Worm (Caenorhabditis elegans): ENCODE results near the gene orc-1.
A peak's percentile ranks its signal among the peaks of the same experiment; 100 is the strongest.

orc-1 gene

DNA sequence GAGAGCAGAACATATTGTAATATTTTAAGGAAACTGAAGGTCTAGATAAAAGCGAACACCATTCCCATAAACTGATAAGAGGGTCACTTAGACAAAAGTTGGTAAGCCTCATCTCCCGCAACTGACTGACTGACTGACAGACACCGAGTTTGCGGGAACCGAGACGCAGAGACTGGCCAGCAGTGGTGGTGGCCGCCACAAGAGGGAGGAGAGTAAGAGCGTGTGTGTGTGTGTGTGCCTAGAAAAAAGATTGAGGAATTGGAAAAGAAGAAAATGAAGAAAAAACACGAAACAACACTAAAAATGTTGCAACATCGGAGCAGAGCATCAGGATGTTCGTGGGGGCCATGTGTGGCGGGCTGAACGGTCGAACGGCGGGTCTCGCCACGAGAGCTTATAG is 8.4 kb upstream of the orc-1 start:
- TF ChIP-seq aly-2 (tag; optimal IDR thresholded peaks at IDR 0.05) (no peak), tbx-2 (tag; optimal IDR thresholded peaks at IDR 0.05) (no peak), nfya-1 (tag; optimal IDR thresholded peaks at IDR 0.05; ENCODE audit: insufficient read depth) (peak; percentile 44), lin-15B (tag; optimal IDR thresholded peaks at IDR 0.05) (peak; percentile 27), pha-4 (tag; optimal IDR thresholded peaks at IDR 0.05) (peak; percentile 47), lin-39 (tag; optimal IDR thresholded peaks at IDR 0.05) (peak; percentile 80)

DNA sequence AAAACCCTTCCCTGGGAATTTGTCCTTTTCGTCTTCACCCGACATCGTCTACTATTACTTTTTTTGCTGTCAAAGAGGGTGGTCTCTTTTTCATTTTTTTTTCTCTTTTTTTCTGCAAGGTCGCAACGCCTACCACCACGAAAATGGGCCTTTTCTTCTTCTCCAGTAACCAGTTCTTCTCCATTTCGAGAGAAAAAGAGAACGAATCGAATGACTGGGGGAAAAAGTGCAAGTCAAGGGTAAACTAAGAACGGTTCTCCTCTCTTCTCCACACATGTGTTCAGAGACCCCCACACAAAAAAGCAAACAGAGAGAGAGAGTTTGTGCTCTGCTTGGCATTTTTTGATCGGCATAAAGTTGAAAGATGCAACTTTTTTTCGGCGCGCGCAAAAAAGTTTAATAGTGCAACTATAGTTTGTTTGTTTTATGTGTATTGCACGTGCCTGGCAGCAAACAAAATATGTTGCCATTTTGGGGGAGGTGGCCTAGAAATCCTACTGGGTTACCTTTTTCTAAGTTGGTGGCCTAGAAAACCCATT is 6.4 kb upstream of the orc-1 start:
- TF ChIP-seq nfya-1 (tag; optimal IDR thresholded peaks at IDR 0.05; ENCODE audit: insufficient read depth): peak; percentile 6
- no peak for TF ChIP-seq ceh-16 (tag; optimal IDR thresholded peaks at IDR 0.05)
- TF ChIP-seq tbx-2 (tag; optimal IDR thresholded peaks at IDR 0.05): no peak
- TF ChIP-seq pqm-1 (tag; optimal IDR thresholded peaks at IDR 0.05): no peak
- no peak for TF ChIP-seq nhr-77 (tag; optimal IDR thresholded peaks at IDR 0.05)
- TF ChIP-seq elt-2 (tag; optimal IDR thresholded peaks at IDR 0.05): no peak
- TF ChIP-seq fos-1 (tag; optimal IDR thresholded peaks at IDR 0.05): no peak
- no peak for TF ChIP-seq elt-3 (tag; optimal IDR thresholded peaks at IDR 0.05)
- TF ChIP-seq lin-39 (tag; optimal IDR thresholded peaks at IDR 0.05): no peak
- TF ChIP-seq zag-1 (tag; optimal IDR thresholded peaks at IDR 0.05): no peak
- TF ChIP-seq fkh-10 (GFP tag; optimal IDR thresholded peaks at IDR 0.05): no peak
- no peak for TF ChIP-seq nhr-12 (tag; optimal IDR thresholded peaks at IDR 0.05)
- TF ChIP-seq hmg-11 (tag; optimal IDR thresholded peaks at IDR 0.05): no peak
- no peak for TF ChIP-seq nhr-43 (tag; optimal IDR thresholded peaks at IDR 0.05; ENCODE audit: poor library complexity, severe bottlenecking)
- peak; percentile 93 for TF ChIP-seq pha-4 (tag; optimal IDR thresholded peaks at IDR 0.05)
- TF ChIP-seq nhr-25 (tag; optimal IDR thresholded peaks at IDR 0.05): peak; percentile 62
- peak; percentile 16 for TF ChIP-seq nhr-23 (tag; optimal IDR thresholded peaks at IDR 0.05)
- no peak for TF ChIP-seq nhr-67 (tag; optimal IDR thresholded peaks at IDR 0.05)
- TF ChIP-seq ama-1 (optimal IDR thresholded peaks at IDR 0.05): no peak
- TF ChIP-seq nhr-28 (tag; optimal IDR thresholded peaks at IDR 0.05): no peak
- TF ChIP-seq eor-1 (tag; optimal IDR thresholded peaks at IDR 0.05): no peak
- TF ChIP-seq elt-1 (tag; optimal IDR thresholded peaks at IDR 0.05): no peak
- no peak for TF ChIP-seq snpc-4 (tag; optimal IDR thresholded peaks at IDR 0.05)
- no peak for TF ChIP-seq unc-62 (GFP tag; optimal IDR thresholded peaks at IDR 0.05)
- TF ChIP-seq ceh-28 (tag; optimal IDR thresholded peaks at IDR 0.05): peak; percentile 4

- TF ChIP-seq fkh-10 (GFP tag; optimal IDR thresholded peaks at IDR 0.05): no peak
- peak; percentile 31 for TF ChIP-seq pha-4 (tag; optimal IDR thresholded peaks at IDR 0.05)
Measured at ce11 chrIII:10637933-10638332, 5.0 kb upstream of the orc-1 start.

- TF ChIP-seq ZK546.5 (tag; optimal IDR thresholded peaks at IDR 0.05) (no peak), ceh-9 (tag; optimal IDR thresholded peaks at IDR 0.05) (no peak), unc-62 (GFP tag; optimal IDR thresholded peaks at IDR 0.05) (no peak), daf-12 (tag; optimal IDR thresholded peaks at IDR 0.05) (no peak), tbx-2 (tag; optimal IDR thresholded peaks at IDR 0.05) (no peak), mdl-1 (tag; optimal IDR thresholded peaks at IDR 0.05) (no peak), nhr-28 (tag; optimal IDR thresholded peaks at IDR 0.05) (no peak)
Measured at ce11 chrIII:10638339-10639021, 4.4 kb upstream of the orc-1 start, which contains the start of gene Y39A1A.27. TSS of gene Y39A1A.27 (plus strand) at chrIII:10638971.

DNA sequence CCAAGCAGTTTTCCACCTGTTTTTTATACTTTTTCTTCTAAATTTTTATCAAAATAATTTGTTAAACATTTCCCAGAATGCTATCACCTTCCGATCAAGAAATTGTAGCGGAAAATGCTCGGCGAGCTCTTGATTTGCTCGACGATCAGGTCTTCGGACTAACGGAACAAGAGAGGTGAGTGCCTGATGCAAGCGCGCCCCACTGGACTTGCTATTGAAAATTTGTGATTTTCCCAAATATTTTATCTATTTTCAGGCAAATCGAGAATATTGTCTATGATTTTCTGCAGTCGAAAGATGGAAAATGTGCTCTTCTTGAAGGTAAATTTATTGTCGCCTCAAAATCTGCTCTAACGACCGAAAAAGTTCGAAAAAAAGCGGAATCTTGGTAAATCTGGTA is 3.2 kb downstream of the orc-1 start, which contains the start of gene orc-4:
TSS of gene orc-4 (plus strand) at position 77 of the 400 bp plus-strand sequence.
- TF ChIP-seq elt-2 (tag; optimal IDR thresholded peaks at IDR 0.05) (no peak), lin-15B (tag; optimal IDR thresholded peaks at IDR 0.05) (peak; percentile 34), pha-4 (tag; optimal IDR thresholded peaks at IDR 0.05) (peak; percentile 6), tbx-2 (tag; optimal IDR thresholded peaks at IDR 0.05) (no peak)

- TF ChIP-seq ama-1 (optimal IDR thresholded peaks at IDR 0.05) (no peak), nhr-28 (tag; optimal IDR thresholded peaks at IDR 0.05) (no peak), nhr-12 (tag; optimal IDR thresholded peaks at IDR 0.05) (no peak), lsy-12 (tag; optimal IDR thresholded peaks at IDR 0.05) (no peak), aly-2 (tag; optimal IDR thresholded peaks at IDR 0.05) (no peak), ceh-16 (tag; optimal IDR thresholded peaks at IDR 0.05) (no peak), ceh-82 (tag; optimal IDR thresholded peaks at IDR 0.05) (no peak), unc-62 (GFP tag; optimal IDR thresholded peaks at IDR 0.05) (no peak), nhr-76 (tag; optimal IDR thresholded peaks at IDR 0.05) (no peak), fos-1 (tag; optimal IDR thresholded peaks at IDR 0.05) (no peak), skn-1 (tag; optimal IDR thresholded peaks at IDR 0.05) (no peak), R02D3.7 (tag; optimal IDR thresholded peaks at IDR 0.05) (no peak), ceh-9 (tag; optimal IDR thresholded peaks at IDR 0.05) (no peak)
Measured at ce11 chrIII:10649219-10649618, 6.3 kb downstream of the orc-1 start, which contains the start of gene emg-1. TSS of gene emg-1 (plus strand) at chrIII:10649519.
